Worm (Caenorhabditis elegans) whole organism, L1 larva: Measurements from ENCODE around the gene R02D5.6.
A peak's percentile ranks its signal among the peaks of the same experiment; 100 is the strongest.
"Not testable (repeated sequence)": the region's sequence is repeated elsewhere in the genome, so short reads cannot be mapped to it uniquely, and the experiment has no call there.

Experiments used
- C34B4.2 ChIP-seq: sonication (generic microtip); optimal IDR thresholded peaks from 2 replicates; lab custom pipeline; 2017; ENCODE audit warnings: mild to moderate bottlenecking, missing genetic modification characterization, missing compliant biosample characterization
- blmp-1 ChIP-seq: fragments of 150-350 bp; optimal IDR thresholded peaks from 2 replicates; lab custom pipeline; 2014; ENCODE audit warnings: missing biosample characterization, missing genetic modification characterization
- ceh-63 ChIP-seq: fragments of 200-800 bp; sonication (Bioruptor generic); optimal IDR thresholded peaks from 2 replicates; lab custom pipeline; 2018; ENCODE audit warnings: mild to moderate bottlenecking, missing genetic modification characterization, missing compliant biosample characterization
- efl-1 ChIP-seq, 4 experiments: fragments of 150-350 bp; optimal IDR thresholded peaks in 3 of 4; peaks in 1 of 4; 1 replicate in 1 of 4; 2 replicates in 3 of 4; lab custom pipeline; 2014; ENCODE audit warnings: missing biosample characterization in 2 of 4, missing genetic modification characterization in 2 of 4, missing genetic modification reagents in 2 of 4
- elt-2 ChIP-seq: sonication (generic microtip); optimal IDR thresholded peaks from 2 replicates; lab custom pipeline; 2016; ENCODE audit warnings: missing genetic modification characterization, mild to moderate bottlenecking, inconsistent platforms, missing compliant biosample characterization, missing genetic modification reagents
- elt-3 ChIP-seq, 6 experiments: fragments of 150-350 bp in 1 of 6; sonication (generic microtip); optimal IDR thresholded peaks; 2 replicates each; lab custom pipeline; 2017 to 2018; ENCODE audit warnings: missing biosample characterization in 6 of 6, missing genetic modification characterization in 6 of 6, inconsistent platforms in 1 of 6
- fos-1 ChIP-seq: fragments of 150-350 bp; optimal IDR thresholded peaks from 2 replicates; lab custom pipeline; 2014; ENCODE audit warnings: missing biosample characterization, missing genetic modification characterization
- mdl-1 ChIP-seq, 2 experiments: fragments of 150-350 bp; optimal IDR thresholded peaks; 2 replicates each; lab custom pipeline; 2014 to 2017; ENCODE audit warnings: missing biosample characterization in 2 of 2, missing genetic modification characterization in 2 of 2, inconsistent platforms in 1 of 2
- mef-2 ChIP-seq: fragments of 150-350 bp; optimal IDR thresholded peaks from 2 replicates; lab custom pipeline; 2014; ENCODE audit warnings: missing biosample characterization, missing genetic modification characterization
- nhr-20 ChIP-seq: sonication (generic microtip); optimal IDR thresholded peaks from 2 replicates; lab custom pipeline; 2016; ENCODE audit warnings: mild to moderate bottlenecking, missing genetic modification characterization, missing compliant biosample characterization
- nhr-71 ChIP-seq: sonication (generic microtip); optimal IDR thresholded peaks from 2 replicates; lab custom pipeline; 2016; ENCODE audit warnings: mild to moderate bottlenecking, missing genetic modification characterization, moderate library complexity, missing compliant biosample characterization
- nhr-90 ChIP-seq: sonication (generic microtip); optimal IDR thresholded peaks from 2 replicates; lab custom pipeline; 2016; ENCODE audit warnings: mild to moderate bottlenecking, missing genetic modification characterization, missing compliant biosample characterization; ENCODE audit not compliant: poor library complexity
- skn-1 ChIP-seq: fragments of 150-350 bp; optimal IDR thresholded peaks from 2 replicates; lab custom pipeline; 2014; ENCODE audit warnings: missing biosample characterization, missing genetic modification characterization
- snpc-4 ChIP-seq: fragments of 150-350 bp; optimal IDR thresholded peaks from 2 replicates; lab custom pipeline; 2014; ENCODE audit warnings: missing biosample characterization, missing genetic modification characterization
- tbx-2 ChIP-seq: sonication (generic microtip); optimal IDR thresholded peaks from 2 replicates; lab custom pipeline; 2016; ENCODE audit warnings: missing genetic modification characterization, missing compliant biosample characterization
- tlp-1 ChIP-seq: fragments of 150-350 bp; optimal IDR thresholded peaks from 2 replicates; lab custom pipeline; 2014; ENCODE audit warnings: missing biosample characterization, missing genetic modification characterization
- unc-62 ChIP-seq: fragments of 150-350 bp; optimal IDR thresholded peaks from 2 replicates; lab custom pipeline; 2014; ENCODE audit warnings: missing biosample characterization, missing genetic modification reagents, missing genetic modification characterization
- unc-98 ChIP-seq: fragments of 200-800 bp; sonication (Bioruptor generic); IDR thresholded peaks from 2 replicates; pipeline ENCODE4 v1.3.6; 2022; ENCODE audit warnings: missing genetic modification characterization, missing compliant biosample characterization
- ztf-4 ChIP-seq: fragments of 150-350 bp; optimal IDR thresholded peaks from 2 replicates; lab custom pipeline; 2014; ENCODE audit warnings: missing biosample characterization, missing genetic modification characterization

Gene R02D5.6

ce11 chrV:14464368-14464767, 53.5 kb downstream of the R02D5.6 start, which contains the start of gene F08H9.4:
Gene F08H9.4, minus strand, starts transcription at chrV:14464428.
- TF ChIP-seq unc-98 (GFP tag; lab: Robert Waterston, UW) (no peak), snpc-4 (tag; lab: Kevin White, UChicago) (no peak), tbx-2 (tag; lab: Kevin White, UChicago) (no peak), mef-2 (tag; lab: Kevin White, UChicago) (no peak), unc-62 (GFP tag; lab: Kevin White, UChicago) (no peak), ztf-4 (no peak), elt-3 (tag; optimal IDR thresholded peaks at IDR 0.05; lab: Kevin White, UChicago) (no peak), C34B4.2 (tag; lab: Kevin White, UChicago) (no peak), mdl-1 (tag; optimal IDR thresholded peaks at IDR 0.05; lab: Kevin White, UChicago) (no peak), nhr-90 (tag; lab: Kevin White, UChicago) (no peak), fos-1 (tag; lab: Kevin White, UChicago) (no peak), blmp-1 (tag; lab: Kevin White, UChicago) (no peak), ceh-63 (GFP tag; lab: Kevin White, UChicago) (no peak)

DNA sequence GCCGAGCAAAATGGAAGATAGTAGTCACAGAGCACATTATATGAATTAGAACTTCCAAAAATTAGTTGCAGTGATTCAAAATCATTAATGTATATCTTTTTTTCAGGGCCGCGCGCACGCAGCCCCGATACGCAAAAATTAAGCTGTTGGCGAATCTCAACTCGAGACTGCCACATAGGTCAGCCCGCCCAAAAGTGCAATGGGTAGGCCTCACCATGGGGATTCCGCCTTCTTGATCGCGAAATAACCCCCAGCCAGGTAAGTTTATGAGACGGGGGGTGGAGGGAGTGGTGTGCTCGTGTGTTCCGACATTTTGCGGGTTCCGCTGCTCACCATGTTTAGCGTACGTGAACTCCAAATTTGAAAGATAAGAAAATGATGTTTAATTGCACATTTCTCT, 54.8 kb downstream of the R02D5.6 start, which contains the start of gene F08H9.3:
TSS of gene F08H9.3 (minus strand) at position 252 of the 400 bp plus-strand sequence.
- TF ChIP-seq efl-1 (optimal IDR thresholded peaks at IDR 0.05; lab: Kevin White, UChicago), result not testable (repeated sequence)
- peak in 1 of 2 experiments; percentile 84 for TF ChIP-seq efl-1 (GFP tag; optimal IDR thresholded peaks at IDR 0.05 in 1 of 2; lab: Kevin White, UChicago)
- peak; percentile 26 for TF ChIP-seq nhr-90 (tag; lab: Kevin White, UChicago)
- peak; percentile 9 for TF ChIP-seq nhr-20 (tag; lab: Kevin White, UChicago)
- TF ChIP-seq snpc-4 (tag; lab: Kevin White, UChicago), result peak; percentile 86
- TF ChIP-seq nhr-71, result peak; percentile 16
- TF ChIP-seq elt-2, result peak; percentile 85

DNA sequence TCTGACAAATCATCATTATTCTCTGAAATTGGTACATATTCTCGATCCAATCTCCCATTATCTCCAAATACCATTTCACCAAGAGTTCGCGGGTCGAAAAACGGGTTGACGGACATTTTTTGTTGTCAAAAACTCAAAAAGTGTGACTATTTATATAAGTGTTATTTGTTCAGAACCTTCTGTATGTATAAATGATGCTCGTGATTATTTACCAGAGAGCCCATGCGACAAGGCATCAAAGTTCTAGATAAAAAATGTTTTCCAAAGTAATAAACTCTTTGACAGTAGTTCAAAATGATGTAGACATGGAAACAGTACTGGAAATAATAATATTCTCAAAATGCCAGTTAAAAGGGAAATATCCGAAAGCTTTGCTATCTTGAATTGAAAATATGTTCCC, 55.3 kb downstream of the R02D5.6 start:
- TF ChIP-seq skn-1 (tag; lab: Kevin White, UChicago) (peak; percentile 1), tlp-1 (tag; lab: Kevin White, UChicago) (no peak)
- TF ChIP-seq, all 84 proteins: peak for 1
